Fruit fly (Drosophila melanogaster) whole organism, wandering third instar larva: ENCODE data around the gene CG18787.

Source experiments
- Dfd ChIP-seq: fragments of >200 bp; optimal IDR thresholded peaks from 2 replicates; lab custom pipeline; 2017; ENCODE audit warnings: missing biosample characterization, missing genetic modification characterization
- Myc ChIP-seq: fragments of >200 bp; optimal IDR thresholded peaks from 2 replicates; lab custom pipeline; 2017
- Sp1 ChIP-seq: fragments of 200-800 bp; sonication (Bioruptor generic); optimal IDR thresholded peaks from 3 replicates; lab custom pipeline; 2019; ENCODE audit warnings: missing biosample characterization, mild to moderate bottlenecking, missing genetic modification characterization, moderate library complexity
- h ChIP-seq: fragments of 200-800 bp; sonication (Bioruptor generic); optimal IDR thresholded peaks from 3 replicates; lab custom pipeline; 2016; ENCODE audit warnings: missing biosample characterization, mild to moderate bottlenecking, missing genetic modification characterization
- jim ChIP-seq: fragments of 175-275, 200-325 bp; sonication (Bioruptor generic); optimal IDR thresholded peaks from 2 replicates; lab custom pipeline; 2016; ENCODE audit warnings: missing biosample characterization, mild to moderate bottlenecking, missing genetic modification characterization
- pan ChIP-seq: fragments of >200 bp; optimal IDR thresholded peaks from 2 replicates; lab custom pipeline; 2017

- TF ChIP-seq Sp1 (no peak), pan (lab: Kevin White, UChicago) (no peak), jim (GFP tag; lab: Kevin White, UChicago) (no peak), Dfd (GFP tag; lab: Kevin White, UChicago) (no peak), Myc (lab: Kevin White, UChicago) (no peak), h (GFP tag; lab: Kevin White, UChicago) (no peak)
Observed at dm6 chr2L:11981210-11981609, 17.9 kb downstream of the CG18787 start, which contains the start of gene CG16965.
